Worm (Caenorhabditis elegans) whole organism, L4/young adult: ENCODE results near the gene cnnm-2.

ENCODE experiments used
- W03F9.2 ChIP-seq: fragments of 150-350 bp; optimal IDR thresholded peaks from 2 replicates; lab custom pipeline; 2014; ENCODE audit warnings: missing biosample characterization, missing genetic modification characterization
- dao-5 ChIP-seq: sonication (generic microtip); optimal IDR thresholded peaks from 2 replicates; lab custom pipeline; 2016; ENCODE audit warnings: missing genotype, missing genetic modification characterization, moderate library complexity, missing compliant biosample characterization
- him-1 ChIP-seq: sonication (generic microtip); optimal IDR thresholded peaks from 2 replicates; lab custom pipeline; 2016; ENCODE audit warnings: missing genotype, missing genetic modification reagents, missing genetic modification characterization, missing compliant biosample characterization

ce11 chrX:8828365-8828764 is 16.5 kb downstream of the cnnm-2 start, which contains the start of gene rcs-1:
- TF ChIP-seq him-1 (no peak), dao-5 (no peak), W03F9.2 (no peak)
